Worm (Caenorhabditis elegans): ENCODE data around the gene srxa-13.

Gene srxa-13

ce11 chrV:13935423-13935822 lies 5.8 kb downstream of the srxa-13 start:
- no peak for TF ChIP-seq nhr-43 (tag; optimal IDR thresholded peaks at IDR 0.05; ENCODE audit: poor library complexity, severe bottlenecking)
- peak in 1 of 3 experiments; percentile 42 for TF ChIP-seq elt-3 (tag; optimal IDR thresholded peaks at IDR 0.05)

- no peak for TF ChIP-seq egl-5 (tag; optimal IDR thresholded peaks at IDR 0.05)
- no peak for TF ChIP-seq nhr-11 (tag; optimal IDR thresholded peaks at IDR 0.05)
- TF ChIP-seq elt-3 (tag; optimal IDR thresholded peaks at IDR 0.05) = peak in 1 of 3 experiments; percentile 27
- peak; percentile 16 for TF ChIP-seq nhr-25 (tag; optimal IDR thresholded peaks at IDR 0.05)
- peak; percentile 29 for TF ChIP-seq nhr-23 (tag; optimal IDR thresholded peaks at IDR 0.05)
- no peak for TF ChIP-seq unc-62 (GFP tag; optimal IDR thresholded peaks at IDR 0.05)
- peak; percentile 49 for TF ChIP-seq nhr-43 (tag; optimal IDR thresholded peaks at IDR 0.05; ENCODE audit: poor library complexity, severe bottlenecking)
Observed at ce11 chrV:13936052-13936451, 6.4 kb downstream of the srxa-13 start.

DNA sequence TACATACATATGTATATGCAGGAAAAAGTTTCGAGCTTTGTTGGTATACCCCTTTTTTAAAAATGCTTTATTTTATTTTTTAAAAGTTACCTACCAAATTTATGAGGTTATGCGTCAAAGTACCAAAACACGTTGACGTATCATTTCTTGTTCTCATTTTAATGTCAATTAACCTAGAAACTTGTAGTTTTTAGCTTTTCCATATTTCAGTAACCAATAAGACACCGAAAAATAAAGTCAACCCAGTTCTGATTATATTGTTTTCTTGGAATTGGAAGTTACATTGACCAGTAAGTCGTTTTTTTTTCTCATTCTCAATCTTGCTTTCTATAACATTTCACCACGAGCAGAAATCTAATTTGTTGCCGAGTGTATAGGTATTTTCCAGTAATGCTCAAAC lies 7.2 kb downstream of the srxa-13 start, which contains the start of gene srw-145:
Gene srw-145, plus strand, starts transcription at position 301 of the 400 bp plus-strand sequence.
- no peak for TF ChIP-seq snpc-4 (tag; optimal IDR thresholded peaks at IDR 0.05)
- TF ChIP-seq nhr-11 (tag; optimal IDR thresholded peaks at IDR 0.05) = peak; percentile 62

DNA sequence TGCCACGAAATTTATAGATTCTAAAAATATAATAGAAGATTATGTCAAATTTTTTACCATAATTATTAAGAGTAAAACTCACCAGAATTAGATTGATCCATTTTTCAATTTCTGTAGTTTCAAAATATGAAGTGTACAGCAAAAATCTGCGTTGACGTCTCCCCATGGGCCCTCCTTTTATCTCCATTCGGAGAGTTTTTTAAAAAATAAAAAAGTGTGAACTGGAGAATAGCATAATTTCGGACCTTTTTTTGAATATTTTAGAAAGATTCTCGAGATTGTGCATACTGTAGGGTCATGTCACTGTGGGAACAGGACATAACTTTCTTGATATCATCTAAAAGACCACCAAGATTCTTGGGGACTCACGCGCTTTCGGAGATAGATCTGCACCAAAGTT lies 12.5 kb downstream of the srxa-13 start, which contains the start of gene dpr-1:
Gene dpr-1, minus strand, starts transcription at position 101 of the 400 bp plus-strand sequence.
- TF ChIP-seq nhr-43 (tag; optimal IDR thresholded peaks at IDR 0.05; ENCODE audit: poor library complexity, severe bottlenecking) (no peak), mml-1 (tag; optimal IDR thresholded peaks at IDR 0.05) (no peak), elt-3 (tag; optimal IDR thresholded peaks at IDR 0.05) (no peak), hmg-11 (tag; optimal IDR thresholded peaks at IDR 0.05) (no peak), ceh-9 (tag; optimal IDR thresholded peaks at IDR 0.05) (no peak), egl-5 (tag; optimal IDR thresholded peaks at IDR 0.05) (no peak)

DNA sequence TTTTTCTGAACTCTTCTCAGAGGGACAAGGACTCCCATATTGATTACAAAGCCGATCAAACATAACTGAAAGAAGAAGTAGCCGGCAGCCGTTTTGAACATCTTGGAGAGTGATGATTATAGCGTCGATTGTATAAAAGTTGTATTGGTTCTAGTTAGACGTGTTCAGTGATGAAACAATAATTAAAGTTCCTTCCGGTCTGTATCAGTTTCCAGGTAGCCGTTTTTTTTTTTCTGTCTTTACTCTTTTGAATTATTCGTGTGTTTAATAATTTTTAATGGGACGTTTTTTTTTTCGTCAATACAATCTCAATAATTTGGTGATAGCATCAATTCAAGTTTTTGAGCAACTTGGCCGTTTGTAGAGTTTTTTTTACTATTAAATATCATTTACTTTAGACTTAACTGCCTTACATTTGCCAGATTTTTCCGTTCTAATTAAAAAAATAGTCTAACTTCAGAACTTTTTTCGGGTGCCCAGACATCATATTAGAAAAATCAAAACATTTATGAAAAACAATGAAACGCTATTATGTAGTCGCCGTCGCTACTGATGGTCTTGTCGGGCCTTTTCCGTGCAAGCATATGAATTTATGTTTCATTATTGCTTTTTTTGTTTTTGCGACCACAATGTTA lies 16.9 kb downstream of the srxa-13 start, which contains the start of the genes srx-10 and clec-226:
Gene srx-10, minus strand, starts transcription at position 101 of the 635 bp plus-strand sequence.
Gene clec-226, plus strand, starts transcription at position 585 of the 635 bp plus-strand sequence.
- TF ChIP-seq ama-1 (optimal IDR thresholded peaks at IDR 0.05) (no peak), nhr-23 (tag; optimal IDR thresholded peaks at IDR 0.05) (no peak), egl-27 (tag; optimal IDR thresholded peaks at IDR 0.05) (no peak), nhr-76 (tag; optimal IDR thresholded peaks at IDR 0.05) (no peak), ceh-28 (tag; optimal IDR thresholded peaks at IDR 0.05) (no peak), unc-39 (tag; optimal IDR thresholded peaks at IDR 0.05) (no peak), ztf-4 (tag; optimal IDR thresholded peaks at IDR 0.05) (no peak), R02D3.7 (tag; optimal IDR thresholded peaks at IDR 0.05) (no peak), nfya-1 (tag; optimal IDR thresholded peaks at IDR 0.05; ENCODE audit: insufficient read depth) (no peak), aly-2 (tag; optimal IDR thresholded peaks at IDR 0.05) (no peak)

- no peak for TF ChIP-seq elt-3 (tag; optimal IDR thresholded peaks at IDR 0.05)
- peak; percentile 38 for TF ChIP-seq pqm-1 (tag; optimal IDR thresholded peaks at IDR 0.05)
- TF ChIP-seq elt-2 (tag; optimal IDR thresholded peaks at IDR 0.05) = peak; percentile 3
- no peak for TF ChIP-seq lin-15B (tag; optimal IDR thresholded peaks at IDR 0.05)
Observed at ce11 chrV:13949010-13949409, 19.4 kb downstream of the srxa-13 start, which contains the start of gene R10D12.6. R10D12.6 (plus strand) TSS chrV:13949310.

ce11 chrV:13949752-13950151 lies 20.1 kb downstream of the srxa-13 start, which contains the start of gene R10D12.7:
R10D12.7 (plus strand) TSS chrV:13950052.
- TF ChIP-seq tbx-2 (tag; optimal IDR thresholded peaks at IDR 0.05) (no peak), fkh-2 (tag; optimal IDR thresholded peaks at IDR 0.05) (no peak), ceh-9 (tag; optimal IDR thresholded peaks at IDR 0.05) (no peak), pha-4 (tag; optimal IDR thresholded peaks at IDR 0.05) (no peak), lsy-12 (tag; optimal IDR thresholded peaks at IDR 0.05) (no peak), skn-1 (tag; optimal IDR thresholded peaks at IDR 0.05) (no peak), R02D3.7 (tag; optimal IDR thresholded peaks at IDR 0.05) (no peak), elt-1 (tag; optimal IDR thresholded peaks at IDR 0.05) (no peak), nhr-28 (tag; optimal IDR thresholded peaks at IDR 0.05) (no peak), mml-1 (tag; optimal IDR thresholded peaks at IDR 0.05) (no peak)

All from whole organism, L3 larva.